Worm (Caenorhabditis elegans) whole organism, L4 larva: ENCODE results near the gene K07H8.11.
A peak's percentile ranks its signal among the peaks of the same experiment; 100 is the strongest.

ENCODE experiments used
- F10B5.3 ChIP-seq: sonication (generic microtip); optimal IDR thresholded peaks from 2 replicates; lab custom pipeline; 2016; ENCODE audit warnings: mild to moderate bottlenecking, missing genetic modification characterization, missing compliant biosample characterization
- F37D6.2 ChIP-seq: sonication (generic microtip); optimal IDR thresholded peaks from 2 replicates; lab custom pipeline; 2016; ENCODE audit warnings: mild to moderate bottlenecking, missing genetic modification characterization, missing compliant biosample characterization
- T20F7.1 ChIP-seq: fragments of 200-800 bp; sonication (Bioruptor generic); optimal IDR thresholded peaks from 2 replicates; lab custom pipeline; 2018; ENCODE audit warnings: mild to moderate bottlenecking, missing genetic modification characterization, missing compliant biosample characterization
- T26A8.4 ChIP-seq: fragments of 200-800 bp; sonication (Bioruptor generic); IDR thresholded peaks from 2 replicates; pipeline ENCODE4 v1.3.6; 2022; ENCODE audit warnings: missing genetic modification characterization, missing compliant biosample characterization
- Y48G9A.11 ChIP-seq: fragments of 200-800 bp; sonication (Bioruptor generic); IDR thresholded peaks from 2 replicates; pipeline ENCODE4 v1.3.6; 2022; ENCODE audit warnings: missing genetic modification reagents, missing genetic modification characterization, missing compliant biosample characterization
- Y5F2A.4 ChIP-seq: fragments of 200-800 bp; sonication (Bioruptor generic); optimal IDR thresholded peaks from 2 replicates; lab custom pipeline; 2018; ENCODE audit warnings: mild to moderate bottlenecking, missing genetic modification characterization, missing compliant biosample characterization
- Y75B8A.6 ChIP-seq: fragments of 200-800 bp; sonication (Bioruptor generic); IDR thresholded peaks from 2 replicates; pipeline ENCODE4 v1.3.6; 2022; ENCODE audit warnings: missing genetic modification reagents, missing genetic modification characterization, missing compliant biosample characterization
- ZK337.2 ChIP-seq: fragments of 200-800 bp; sonication (Bioruptor generic); IDR thresholded peaks from 2 replicates; pipeline ENCODE4 v1.3.6; 2022; ENCODE audit warnings: missing genetic modification reagents, missing genetic modification characterization, missing compliant biosample characterization
- aly-2 ChIP-seq: sonication (generic microtip); optimal IDR thresholded peaks from 2 replicates; lab custom pipeline; 2018; ENCODE audit warnings: missing biosample characterization, missing genetic modification characterization
- arid-1 ChIP-seq: fragments of 200-800 bp; sonication (Bioruptor generic); conservative IDR thresholded peaks from 2 replicates; pipeline ENCODE4 v1.3.6; 2022; ENCODE audit warnings: missing genetic modification reagents, missing genetic modification characterization, missing compliant biosample characterization
- ceh-20 ChIP-seq: fragments of 200-800 bp; sonication (Bioruptor generic); IDR thresholded peaks from 2 replicates; pipeline ENCODE4 v1.3.6; 2022; ENCODE audit warnings: missing genetic modification reagents, missing genetic modification characterization, missing compliant biosample characterization
- ceh-28 ChIP-seq: fragments of 150-350 bp; optimal IDR thresholded peaks from 2 replicates; lab custom pipeline; 2014; ENCODE audit warnings: missing biosample characterization, missing genetic modification reagents, missing genetic modification characterization
- ceh-44 ChIP-seq: fragments of 200-800 bp; sonication (Bioruptor generic); IDR thresholded peaks from 2 replicates; pipeline ENCODE4 v1.3.6; 2022; ENCODE audit warnings: missing genetic modification reagents, missing genetic modification characterization, missing compliant biosample characterization
- ceh-82 ChIP-seq: sonication (generic microtip); optimal IDR thresholded peaks from 2 replicates; lab custom pipeline; 2017; ENCODE audit warnings: missing biosample characterization, missing genetic modification characterization
- ctbp-1 ChIP-seq: fragments of 200-800 bp; sonication (Bioruptor generic); IDR thresholded peaks from 2 replicates; pipeline ENCODE4 v1.3.6; 2022; ENCODE audit warnings: missing genetic modification reagents, missing genetic modification characterization, missing compliant biosample characterization
- daf-16 ChIP-seq, 3 experiments: sonication (generic microtip); optimal IDR thresholded peaks; 2 replicates each; lab custom pipeline; 2016 to 2017; ENCODE audit warnings: missing genetic modification characterization in 3 of 3, missing genetic modification reagents in 3 of 3, mild to moderate bottlenecking in 2 of 3, missing compliant biosample characterization in 2 of 3, missing biosample characterization in 1 of 3, moderate library complexity in 1 of 3
- daf-8 ChIP-seq: fragments of 200-800 bp; sonication (Bioruptor generic); IDR thresholded peaks from 2 replicates; pipeline ENCODE4 v1.3.6; 2022; ENCODE audit warnings: missing genetic modification characterization, missing compliant biosample characterization
- dmd-6 ChIP-seq: fragments of 200-800 bp; sonication (Bioruptor generic); IDR thresholded peaks from 2 replicates; pipeline ENCODE4 v1.3.6; 2022; ENCODE audit warnings: missing genetic modification reagents, missing genetic modification characterization, missing compliant biosample characterization
- dmd-9 ChIP-seq: fragments of 200-800 bp; sonication (Bioruptor generic); IDR thresholded peaks from 2 replicates; pipeline ENCODE4 v1.3.6; 2022; ENCODE audit warnings: missing genetic modification reagents, missing genetic modification characterization, missing compliant biosample characterization
- duxl-1 ChIP-seq: sonication (generic microtip); optimal IDR thresholded peaks from 2 replicates; lab custom pipeline; 2016; ENCODE audit warnings: mild to moderate bottlenecking, missing genetic modification characterization, moderate library complexity, missing compliant biosample characterization; ENCODE audit not compliant: poor library complexity
- fkh-10 ChIP-seq: fragments of 150-350 bp; optimal IDR thresholded peaks from 2 replicates; lab custom pipeline; 2014; ENCODE audit warnings: missing biosample characterization, missing genetic modification reagents, missing genetic modification characterization
- hlh-30 ChIP-seq: sonication (generic microtip); optimal IDR thresholded peaks from 2 replicates; lab custom pipeline; 2017; ENCODE audit warnings: antibody characterized with exemption, mild to moderate bottlenecking, missing genetic modification characterization, missing compliant biosample characterization; ENCODE audit not compliant: insufficient read depth
- lin-29 ChIP-seq: fragments of 200-800 bp; sonication (Bioruptor generic); IDR thresholded peaks from 2 replicates; pipeline ENCODE4 v1.3.6; 2022; ENCODE audit warnings: missing genetic modification reagents, missing genetic modification characterization, missing compliant biosample characterization
- lin-38 ChIP-seq: fragments of 200-800 bp; sonication (Bioruptor generic); IDR thresholded peaks from 2 replicates; pipeline ENCODE4 v1.3.6; 2022; ENCODE audit warnings: missing genetic modification reagents, missing genetic modification characterization, missing compliant biosample characterization
- lin-39 ChIP-seq: fragments of 150-350 bp; optimal IDR thresholded peaks from 2 replicates; lab custom pipeline; 2014; ENCODE audit warnings: missing biosample characterization, missing genetic modification reagents, missing genetic modification characterization
- madf-5 ChIP-seq, 2 experiments: fragments of 200-800 bp; sonication (Bioruptor generic); IDR thresholded peaks; 2 replicates each; pipeline ENCODE4 v1.3.6; 2022; ENCODE audit warnings: missing compliant biosample characterization in 2 of 2, missing genetic modification characterization in 2 of 2
- madf-9 ChIP-seq: fragments of 200-800 bp; sonication (Bioruptor generic); conservative IDR thresholded peaks from 2 replicates; pipeline ENCODE4 v1.3.6; 2022; ENCODE audit warnings: missing genetic modification reagents, missing genetic modification characterization, missing compliant biosample characterization
- mdt-29 ChIP-seq: fragments of 200-800 bp; sonication (Bioruptor generic); IDR thresholded peaks from 2 replicates; pipeline ENCODE4 v1.3.6; 2022; ENCODE audit warnings: missing genetic modification reagents, missing genetic modification characterization, missing compliant biosample characterization
- mep-1 ChIP-seq: fragments of 150-350 bp; sonication (generic microtip); optimal IDR thresholded peaks from 3 replicates; lab custom pipeline; 2014; ENCODE audit warnings: missing biosample characterization, missing genetic modification characterization
- nhr-111 ChIP-seq: fragments of 200-800 bp; sonication (Bioruptor generic); optimal IDR thresholded peaks from 2 replicates; lab custom pipeline; 2018; ENCODE audit warnings: mild to moderate bottlenecking, missing genetic modification characterization, missing compliant biosample characterization
- nhr-237 ChIP-seq: sonication (generic microtip); optimal IDR thresholded peaks from 2 replicates; lab custom pipeline; 2017; ENCODE audit warnings: missing biosample characterization, missing genetic modification characterization
- nhr-25 ChIP-seq: sonication (generic microtip); optimal IDR thresholded peaks from 2 replicates; lab custom pipeline; 2017; ENCODE audit warnings: missing genetic modification characterization, mild to moderate bottlenecking, missing compliant biosample characterization, antibody characterized with exemption, moderate library complexity, borderline replicate concordance; ENCODE audit not compliant: insufficient read depth
- nhr-41 ChIP-seq: fragments of 200-800 bp; sonication (Bioruptor generic); IDR thresholded peaks from 2 replicates; pipeline ENCODE4 v1.3.6; 2022; ENCODE audit warnings: missing genetic modification reagents, missing genetic modification characterization, missing compliant biosample characterization
- pha-4 ChIP-seq, 2 experiments: fragments of 150-350 bp in 1 of 2; fragments of 200-800 bp in 1 of 2; sonication (Bioruptor generic) in 1 of 2; IDR thresholded peaks in 1 of 2; optimal IDR thresholded peaks in 1 of 2; 2 replicates each; pipeline versions ENCODE4 v1.3.6 to Lab custom; 2014 to 2022; ENCODE audit warnings: missing genetic modification characterization in 2 of 2, missing genetic modification reagents in 2 of 2, missing biosample characterization in 1 of 2, missing compliant biosample characterization in 1 of 2
- sdz-12 ChIP-seq: fragments of 200-800 bp; sonication (Bioruptor generic); optimal IDR thresholded peaks from 2 replicates; lab custom pipeline; 2018; ENCODE audit warnings: mild to moderate bottlenecking, missing genetic modification characterization, missing compliant biosample characterization
- snpc-1.2 ChIP-seq: fragments of 200-800 bp; sonication (Bioruptor generic); IDR thresholded peaks from 2 replicates; pipeline ENCODE4 v1.3.6; 2022; ENCODE audit warnings: missing genetic modification reagents, missing genetic modification characterization, missing compliant biosample characterization
- spr-1 ChIP-seq: sonication (generic microtip); optimal IDR thresholded peaks from 2 replicates; lab custom pipeline; 2016; ENCODE audit warnings: mild to moderate bottlenecking, missing genetic modification characterization, missing compliant biosample characterization
- spr-3 ChIP-seq: fragments of 200-800 bp; sonication (Bioruptor generic); optimal IDR thresholded peaks from 2 replicates; lab custom pipeline; 2018; ENCODE audit warnings: mild to moderate bottlenecking, missing genetic modification characterization, missing compliant biosample characterization
- unc-62 ChIP-seq, 3 experiments: fragments of 150-350 bp in 1 of 3; sonication (generic microtip); optimal IDR thresholded peaks in 2 of 3; peaks in 1 of 3; 1 replicate in 1 of 3; 2 replicates in 2 of 3; lab custom pipeline; 2014 to 2017; ENCODE audit warnings: missing biosample characterization in 3 of 3, missing genetic modification characterization in 3 of 3, missing genetic modification reagents in 3 of 3, missing genotype in 1 of 3
- vab-7 ChIP-seq: fragments of 200-800 bp; sonication (Bioruptor generic); IDR thresholded peaks from 2 replicates; pipeline ENCODE4 v1.3.6; 2022; ENCODE audit warnings: missing genetic modification reagents, missing genetic modification characterization, missing compliant biosample characterization
- zag-1 ChIP-seq: fragments of 150-350 bp; optimal IDR thresholded peaks from 2 replicates; lab custom pipeline; 2014; ENCODE audit warnings: missing biosample characterization, missing genetic modification characterization
- zfp-3 ChIP-seq: fragments of 200-800 bp; sonication (Bioruptor generic); conservative IDR thresholded peaks from 2 replicates; pipeline ENCODE4 v1.3.6; 2022; ENCODE audit warnings: missing genetic modification reagents, missing genetic modification characterization, missing compliant biosample characterization
- ztf-11 ChIP-seq: fragments of 150-350 bp; optimal IDR thresholded peaks from 2 replicates; lab custom pipeline; 2014; ENCODE audit warnings: missing biosample characterization, missing genetic modification characterization

The K07H8.11 gene

ce11 chrIV:8268024-8268423 lies 7.1 kb downstream of the K07H8.11 start, which contains the start of the genes K07H8.5 and K07H8.8:
TSS of gene K07H8.5 (plus strand) at chrIV:8268324.
TSS of gene K07H8.8 (minus strand) at chrIV:8268412.
- TF ChIP-seq unc-62 (GFP tag; optimal IDR thresholded peaks at IDR 0.05 in 1 of 2; lab: Kevin White, UChicago) (no peak), unc-62 (tag; optimal IDR thresholded peaks at IDR 0.05; lab: Kevin White, UChicago) (no peak), snpc-1.2 (no peak), ctbp-1 (GFP tag; lab: Robert Waterston, UW) (no peak), lin-29 (GFP tag; lab: Robert Waterston, UW) (no peak), sdz-12 (GFP tag; lab: Kevin White, UChicago) (no peak), T20F7.1 (GFP tag; lab: Kevin White, UChicago) (no peak), vab-7 (GFP tag; lab: Robert Waterston, UW) (no peak), mep-1 (tag; lab: Kevin White, UChicago) (no peak), nhr-111 (GFP tag; lab: Kevin White, UChicago) (no peak), ceh-20 (GFP tag; lab: Robert Waterston, UW) (no peak), T26A8.4 (GFP tag; lab: Robert Waterston, UW) (no peak), ZK337.2 (GFP tag; lab: Robert Waterston, UW) (no peak), daf-8 (GFP tag; lab: Robert Waterston, UW) (no peak), F10B5.3 (tag; lab: Kevin White, UChicago) (no peak), fkh-10 (GFP tag; lab: Kevin White, UChicago) (no peak), ceh-28 (tag; lab: Kevin White, UChicago) (no peak), nhr-237 (tag; lab: Kevin White, UChicago) (no peak), Y48G9A.11 (no peak)

ce11 chrIV:8266024-8266949 lies 8.8 kb downstream of the K07H8.11 start:
- peak; percentile 16; the same call in 1 of the 2 replicates for TF ChIP-seq pha-4 (GFP tag; IDR thresholded peaks at IDR 0.05; lab: Robert Waterston, UW)
- TF ChIP-seq pha-4 (tag; optimal IDR thresholded peaks at IDR 0.05; lab: Kevin White, UChicago) = no peak
- TF ChIP-seq ceh-44 (GFP tag; lab: Robert Waterston, UW) = no peak
- TF ChIP-seq ztf-11 (tag; lab: Kevin White, UChicago) = no peak
- no peak for TF ChIP-seq unc-62 (GFP tag; optimal IDR thresholded peaks at IDR 0.05 in 1 of 2; lab: Kevin White, UChicago)
- no peak for TF ChIP-seq unc-62 (tag; optimal IDR thresholded peaks at IDR 0.05; lab: Kevin White, UChicago)
- no peak for TF ChIP-seq aly-2 (tag; lab: Kevin White, UChicago)
- no peak for TF ChIP-seq dmd-9
- TF ChIP-seq zag-1 (tag; lab: Kevin White, UChicago) = no peak
- no peak for TF ChIP-seq madf-5 (GFP tag; IDR thresholded peaks at IDR 0.05; lab: Robert Waterston, UW)
- TF ChIP-seq F37D6.2 (tag; lab: Kevin White, UChicago) = no peak
- no peak for TF ChIP-seq spr-3 (GFP tag; lab: Kevin White, UChicago)
- TF ChIP-seq hlh-30 (tag; lab: Kevin White, UChicago) = no peak
- TF ChIP-seq lin-39 (tag; lab: Kevin White, UChicago) = no peak
- TF ChIP-seq mdt-29 (GFP tag; lab: Robert Waterston, UW) = no peak
- no peak for TF ChIP-seq ceh-20 (GFP tag; lab: Robert Waterston, UW)
- peak; percentile 50 for TF ChIP-seq dmd-6
- no peak for TF ChIP-seq duxl-1 (tag; lab: Kevin White, UChicago)
- no peak for TF ChIP-seq spr-1 (tag; lab: Kevin White, UChicago)
- TF ChIP-seq daf-16 (GFP tag; optimal IDR thresholded peaks at IDR 0.05; lab: Kevin White, UChicago) = no peak
- TF ChIP-seq daf-16 (tag; optimal IDR thresholded peaks at IDR 0.05; lab: Kevin White, UChicago) = no peak
- no peak for TF ChIP-seq nhr-111 (GFP tag; lab: Kevin White, UChicago)
- TF ChIP-seq ceh-82 = no peak
- TF ChIP-seq nhr-41 (GFP tag; lab: Robert Waterston, UW) = no peak
- TF ChIP-seq lin-29 (GFP tag; lab: Robert Waterston, UW) = no peak
- TF ChIP-seq arid-1 = 0 out of 2 replicates have a peak, but pooled peaks have one; percentile 25
- TF ChIP-seq madf-9 (GFP tag; lab: Robert Waterston, UW) = 0 out of 2 replicates have a peak, but pooled peaks have one; percentile 30
- TF ChIP-seq mep-1 (tag; lab: Kevin White, UChicago) = no peak
- TF ChIP-seq nhr-25 (tag; lab: Kevin White, UChicago) = no peak
- peak; percentile 43; the same call in 1 of the 2 replicates for TF ChIP-seq lin-38 (GFP tag; lab: Robert Waterston, UW)
- 0 out of 2 replicates have a peak, but pooled peaks have one; percentile 12 for TF ChIP-seq snpc-1.2
- peak; percentile 15; the same call in 1 of the 2 replicates for TF ChIP-seq Y75B8A.6
- TF ChIP-seq zfp-3 = peak; percentile 93
- peak; percentile 12 for TF ChIP-seq Y5F2A.4 (GFP tag; lab: Kevin White, UChicago)
